Fruit fly (Drosophila melanogaster) whole organism, embryonic: ENCODE results near the gene CG3679.

Experiments
- CG10543 ChIP-seq: fragments of 200-800 bp; sonication (Bioruptor generic); optimal IDR thresholded peaks from 3 replicates; lab custom pipeline; 2017; ENCODE audit warnings: missing biosample characterization, mild to moderate bottlenecking, missing genetic modification characterization, moderate library complexity
- CG13775 ChIP-seq: fragments of 200-800 bp; sonication (Bioruptor generic); optimal IDR thresholded peaks from 3 replicates; lab custom pipeline; 2017; ENCODE audit warnings: missing biosample characterization, mild to moderate bottlenecking, missing genetic modification characterization
- CG18262 ChIP-seq: fragments of 200-800 bp; optimal IDR thresholded peaks from 3 replicates; lab custom pipeline; 2019; ENCODE audit warnings: missing biosample characterization, mild to moderate bottlenecking, missing genetic modification characterization, moderate library complexity
- CG8478 ChIP-seq: fragments of >200 bp; optimal IDR thresholded peaks from 2 replicates; lab custom pipeline; 2018
- Dek ChIP-seq: fragments of 200-800 bp; sonication (Bioruptor generic); optimal IDR thresholded peaks from 3 replicates; lab custom pipeline; 2019; ENCODE audit warnings: missing biosample characterization, mild to moderate bottlenecking, missing genetic modification characterization, moderate library complexity
- Ets97D ChIP-seq: fragments of 200-800 bp; sonication (Bioruptor generic); optimal IDR thresholded peaks from 3 replicates; lab custom pipeline; 2016; ENCODE audit warnings: missing biosample characterization, missing genetic modification characterization
- Hr3 ChIP-seq: fragments of 200-800 bp; sonication (Bioruptor generic); optimal IDR thresholded peaks from 3 replicates; lab custom pipeline; 2016; ENCODE audit warnings: missing biosample characterization, missing genetic modification characterization
- MTF-1 ChIP-seq: fragments of 200-800 bp; sonication (Bioruptor generic); optimal IDR thresholded peaks from 2 replicates; lab custom pipeline; 2018; ENCODE audit warnings: missing biosample characterization, mild to moderate bottlenecking, missing genetic modification characterization, borderline replicate concordance
- da ChIP-seq: fragments of 200-800 bp; sonication (Bioruptor generic); optimal IDR thresholded peaks from 2 replicates; lab custom pipeline; 2016; ENCODE audit warnings: missing biosample characterization, missing genetic modification characterization
- gce ChIP-seq: fragments of 200-800 bp; sonication (Bioruptor generic); IDR thresholded peaks from 3 replicates; pipeline ENCODE4 v1.3.6; 2022; ENCODE audit warnings: missing biosample characterization, missing genetic modification characterization
- kay ChIP-seq: fragments of 200-800 bp; sonication (Bioruptor generic); optimal IDR thresholded peaks from 2 replicates; lab custom pipeline; 2016; ENCODE audit warnings: missing biosample characterization, missing genetic modification characterization
- lola ChIP-seq, 3 experiments: fragments of >200 bp in 2 of 3; fragments of 200-800 bp in 1 of 3; sonication (Bioruptor generic) in 1 of 3; optimal IDR thresholded peaks; 2 replicates each; lab custom pipeline; 2017 to 2019; ENCODE audit warnings: missing biosample characterization in 3 of 3, missing genetic modification characterization in 3 of 3, mild to moderate bottlenecking in 1 of 3, moderate library complexity in 1 of 3
- sisA ChIP-seq: fragments of 200-800 bp; sonication (Bioruptor generic); IDR thresholded peaks from 2 replicates; pipeline ENCODE4 v1.3.6; 2022; ENCODE audit warnings: missing biosample characterization, missing genetic modification characterization
- so ChIP-seq: fragments of 200-800 bp; sonication (Bioruptor generic); IDR thresholded peaks from 3 replicates; pipeline ENCODE4 v1.3.6; 2022; ENCODE audit warnings: missing biosample characterization, missing genetic modification characterization

DNA sequence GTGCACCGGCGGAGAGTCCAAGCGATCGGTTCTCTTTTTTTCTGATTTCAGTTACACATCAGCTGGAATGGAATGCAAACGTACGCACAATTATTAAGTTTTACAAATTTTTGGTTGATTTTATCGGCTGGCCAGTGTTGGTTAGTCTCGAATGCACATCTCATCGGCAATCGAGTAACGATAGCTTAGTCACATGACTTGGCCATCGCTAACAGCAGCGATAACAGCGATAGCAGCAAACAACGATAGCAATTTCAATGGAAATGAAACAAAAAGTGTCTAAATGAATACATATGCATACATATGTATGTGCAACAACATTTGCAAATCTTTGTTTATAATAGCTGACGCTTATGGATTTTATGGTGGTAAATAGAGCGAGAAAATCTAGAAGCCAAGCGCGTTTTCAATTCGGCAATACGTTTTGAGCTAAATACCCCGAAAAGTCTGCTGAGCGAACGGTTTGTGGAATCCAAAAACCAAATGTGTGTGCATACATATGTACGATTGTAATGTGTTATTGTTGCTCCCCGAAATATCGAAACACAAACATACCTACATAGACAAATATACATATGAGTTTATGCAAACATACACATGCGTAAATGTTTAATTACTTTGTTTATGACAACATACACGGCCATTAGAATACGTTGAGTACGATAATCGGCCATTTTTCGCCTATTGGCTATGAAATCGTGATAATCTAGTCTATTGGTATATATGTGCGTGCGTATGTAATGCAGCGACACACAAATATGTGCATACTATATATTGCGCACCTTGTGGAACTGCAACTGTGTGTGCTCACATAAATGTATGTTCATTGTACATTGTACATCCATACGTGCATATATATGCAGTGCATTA lies 7.0 kb upstream of the CG3679 start, which contains the start of gene CG3632:
- TF ChIP-seq Hr3 (GFP tag; lab: Kevin White, UChicago), result no peak
- TF ChIP-seq gce (GFP tag; lab: Robert Waterston, UW), result no peak
- TF ChIP-seq CG18262, result no peak
- no peak for TF ChIP-seq lola (GFP tag; optimal IDR thresholded peaks at IDR 0.05; lab: Kevin White, UChicago)
- no peak for TF ChIP-seq CG8478 (lab: Kevin White, UChicago)
- TF ChIP-seq CG10543, result peak; percentile 56
- 0 out of 3 replicates have a peak, but pooled peaks have one; percentile 11 for TF ChIP-seq so (GFP tag; lab: Robert Waterston, UW)
- TF ChIP-seq sisA, result no peak
- no peak for TF ChIP-seq da
- no peak for TF ChIP-seq MTF-1 (GFP tag; lab: Kevin White, UChicago)
- peak; percentile 71 for TF ChIP-seq Ets97D (GFP tag; lab: Kevin White, UChicago)
- TF ChIP-seq CG13775 (GFP tag; lab: Kevin White, UChicago), result peak; percentile 2
- TF ChIP-seq kay (GFP tag; lab: Kevin White, UChicago), result no peak
- no peak for TF ChIP-seq Dek (tag; lab: Kevin White, UChicago)
